Fruit fly (Drosophila melanogaster): ENCODE measurements around the gene CG12708.

- no peak for TF ChIP-seq EcR (GFP tag; optimal IDR thresholded peaks at IDR 0.05)
- TF ChIP-seq Dll (optimal IDR thresholded peaks at IDR 0.05) = no peak
- no peak for TF ChIP-seq psq (optimal IDR thresholded peaks at IDR 0.05)
- no peak for TF ChIP-seq CG8478 (optimal IDR thresholded peaks at IDR 0.05)
- no peak for TF ChIP-seq usp (GFP tag; optimal IDR thresholded peaks at IDR 0.05)
These were observed 45.3 kb upstream of the CG12708 start for dm6 chrX:15629962-15630361.

All from whole organism.